Fruit fly (Drosophila melanogaster) S2 (cell line): Measurements from ENCODE around the gene sofe.

ENCODE experiments used
- CG8478 ChIP-seq: fragments of >200 bp; optimal IDR thresholded peaks from 2 replicates; lab custom pipeline; 2018
- CTCF ChIP-seq, 2 experiments: fragments of >200 bp; optimal IDR thresholded peaks; 2 replicates each; lab custom pipeline; 2018

Gene sofe

DNA sequence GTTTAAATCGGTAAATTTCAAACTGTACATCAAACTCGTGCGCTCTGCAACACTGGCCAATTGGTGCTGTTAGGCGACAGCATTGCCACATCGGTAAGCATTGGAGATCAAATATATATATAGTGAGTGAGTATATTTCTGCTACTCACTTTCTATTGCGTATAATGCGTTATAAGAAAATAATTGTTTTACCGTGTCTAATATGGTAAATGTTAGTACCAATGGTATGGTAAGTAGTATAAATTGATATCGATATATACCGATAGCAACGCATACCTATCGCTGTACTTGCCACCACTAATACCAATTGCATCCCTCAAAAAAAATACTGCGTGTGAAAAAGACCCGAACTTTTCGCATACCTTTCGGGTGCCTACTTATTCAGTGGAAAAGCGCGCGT is at the start of gene sofe, which contains the start of gene CG2186:
Gene sofe, minus strand, starts transcription at position 38 of the 400 bp plus-strand sequence.
Gene CG2186, plus strand, starts transcription at position 280 of the 400 bp plus-strand sequence.
- TF ChIP-seq CG8478 (lab: Kevin White, UChicago) = no peak
- TF ChIP-seq CTCF (optimal IDR thresholded peaks at IDR 0.05; lab: Kevin White, UChicago) = peak in 1 of 2 experiments; percentile 23

DNA sequence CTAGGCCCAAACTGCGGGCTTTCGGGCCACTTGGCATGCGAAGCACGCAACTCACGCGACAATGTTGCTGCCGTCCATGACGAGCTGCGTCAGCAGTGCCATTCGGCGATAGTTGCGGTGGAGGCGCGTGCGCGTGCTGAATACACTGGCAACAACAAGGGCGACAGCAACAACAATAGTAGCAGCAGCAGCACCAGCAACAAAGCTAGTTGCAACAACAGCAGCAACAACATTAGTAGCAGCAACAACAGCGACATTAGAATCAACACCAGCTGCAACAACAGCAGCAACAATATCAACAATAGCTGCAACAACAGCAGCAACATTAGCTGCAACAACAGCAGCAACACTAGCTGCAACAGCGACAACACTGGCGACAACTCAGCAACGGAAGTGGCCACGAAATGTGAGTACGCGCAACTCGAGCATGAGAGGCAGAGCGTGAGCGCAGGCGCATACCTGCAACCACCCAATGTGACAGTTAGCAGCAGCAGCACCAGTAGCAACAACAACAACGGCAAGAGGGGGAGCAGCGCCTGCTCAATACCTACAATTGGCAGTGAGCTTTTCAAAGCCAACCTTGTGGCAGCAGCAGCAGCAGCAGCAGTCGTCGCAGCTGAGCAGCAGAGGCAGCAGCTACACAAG is 49.1 kb upstream of the sofe start:
- TF ChIP-seq CG8478 (lab: Kevin White, UChicago) (no peak), CTCF (optimal IDR thresholded peaks at IDR 0.05; lab: Kevin White, UChicago) (no peak)

DNA sequence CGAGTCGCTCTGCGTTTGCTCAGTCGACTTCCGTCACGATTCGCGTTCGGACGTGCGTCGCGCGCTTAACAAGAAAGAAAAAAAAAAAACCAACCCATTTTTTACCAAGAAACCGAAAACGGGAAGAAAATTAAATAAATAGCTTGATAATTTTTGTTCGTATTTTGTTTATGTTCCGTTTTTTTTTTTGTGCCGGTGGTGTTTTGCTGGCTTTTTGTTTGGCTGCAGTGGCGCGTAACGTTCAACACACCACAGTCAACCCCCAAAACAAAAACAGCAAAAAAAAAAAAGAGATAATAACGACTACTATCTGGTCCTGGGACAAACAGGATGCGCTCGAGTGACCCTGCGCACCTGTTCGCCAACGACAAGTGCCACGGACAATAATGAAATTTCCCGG is 48.3 kb upstream of the sofe start, which contains the start of gene CG43901:
Gene CG43901, plus strand, starts transcription at position 301 of the 400 bp plus-strand sequence.
- TF ChIP-seq CTCF (optimal IDR thresholded peaks at IDR 0.05; lab: Kevin White, UChicago) (no peak), CG8478 (lab: Kevin White, UChicago) (no peak)

DNA sequence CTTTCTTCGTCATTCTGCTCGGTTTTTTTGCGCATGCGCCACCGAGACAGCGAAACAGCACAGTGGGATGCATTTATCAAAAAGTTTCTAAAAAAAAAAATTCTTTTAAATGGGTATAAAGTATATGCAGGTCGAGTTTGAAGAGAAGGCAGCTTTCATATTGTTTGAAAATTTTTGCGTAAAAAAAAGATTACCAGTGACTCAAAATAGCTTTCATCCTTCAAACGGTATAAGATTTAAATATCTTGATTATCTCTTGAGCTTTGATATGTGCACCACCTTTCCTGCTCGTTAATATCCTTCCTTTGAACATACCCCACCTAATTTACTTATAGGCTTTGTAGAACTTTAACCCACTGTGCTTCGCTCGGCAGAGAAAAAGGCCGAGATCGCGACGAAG is 47.8 kb upstream of the sofe start:
- no peak for TF ChIP-seq CG8478 (lab: Kevin White, UChicago)
- no peak for TF ChIP-seq CTCF (optimal IDR thresholded peaks at IDR 0.05; lab: Kevin White, UChicago)

DNA sequence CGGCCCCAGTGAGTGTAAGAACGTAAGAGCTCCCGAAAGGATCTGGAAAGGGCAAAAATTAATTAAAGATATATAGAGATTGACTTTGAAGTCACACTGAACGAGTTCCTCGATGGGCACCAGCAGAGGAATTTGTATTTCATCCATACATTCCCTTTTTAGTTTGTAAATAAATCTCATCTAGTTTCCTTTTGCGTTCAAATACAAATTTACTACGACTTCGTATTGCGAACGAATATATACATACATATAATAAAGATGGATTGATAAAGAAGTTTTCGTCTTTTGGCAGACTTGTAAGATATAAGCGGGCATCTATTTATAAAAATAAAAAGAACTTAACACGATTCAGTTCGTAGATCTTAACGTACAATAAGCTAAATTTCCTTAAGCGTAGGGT is 42.5 kb upstream of the sofe start, which contains the start of gene CG15208:
Gene CG15208, plus strand, starts transcription at position 301 of the 400 bp plus-strand sequence.
- no peak for TF ChIP-seq CTCF (optimal IDR thresholded peaks at IDR 0.05; lab: Kevin White, UChicago)
- no peak for TF ChIP-seq CG8478 (lab: Kevin White, UChicago)

DNA sequence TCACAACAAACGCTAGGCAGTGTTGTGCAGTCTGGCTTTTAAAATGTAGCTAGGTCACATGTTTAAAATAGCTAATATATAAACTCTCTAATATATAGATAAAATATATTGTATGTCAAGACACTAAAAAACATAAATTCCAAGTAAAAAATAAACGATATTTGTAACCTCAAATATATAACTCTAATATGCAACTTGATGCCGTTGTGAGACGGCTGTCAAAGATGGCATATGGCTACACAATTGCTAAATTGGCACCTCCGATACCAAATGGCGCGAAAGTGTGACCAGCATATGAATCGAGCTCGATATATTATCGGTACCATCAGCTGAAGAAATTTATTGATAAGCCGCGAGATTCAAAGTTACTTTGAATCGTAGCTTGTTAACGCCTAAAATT is 42.0 kb upstream of the sofe start, which contains the start of gene CG1582:
Gene CG1582, minus strand, starts transcription at position 71 of the 400 bp plus-strand sequence.
- TF ChIP-seq CG8478 (lab: Kevin White, UChicago) (no peak), CTCF (optimal IDR thresholded peaks at IDR 0.05; lab: Kevin White, UChicago) (no peak)

DNA sequence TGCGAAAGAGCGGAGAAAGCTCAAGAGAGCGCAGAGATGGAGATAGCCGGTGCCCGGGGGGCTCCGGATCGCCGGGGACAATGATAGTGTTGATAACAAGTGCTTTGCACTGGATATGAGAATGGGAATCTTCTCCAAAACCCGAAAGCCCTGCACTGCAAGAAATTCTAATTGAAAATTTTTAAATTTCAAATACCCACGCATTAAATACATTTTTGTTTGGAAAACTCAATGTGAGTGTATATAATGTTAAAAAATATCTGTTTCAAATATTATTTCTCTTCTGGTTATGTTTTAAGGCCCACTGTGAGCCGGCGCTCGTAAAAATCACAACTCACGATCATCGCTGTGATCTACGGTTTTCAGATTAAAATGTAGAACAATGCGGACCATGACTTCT is 36.0 kb upstream of the sofe start:
- no peak for TF ChIP-seq CG8478 (lab: Kevin White, UChicago)
- TF ChIP-seq CTCF (optimal IDR thresholded peaks at IDR 0.05; lab: Kevin White, UChicago) = no peak

DNA sequence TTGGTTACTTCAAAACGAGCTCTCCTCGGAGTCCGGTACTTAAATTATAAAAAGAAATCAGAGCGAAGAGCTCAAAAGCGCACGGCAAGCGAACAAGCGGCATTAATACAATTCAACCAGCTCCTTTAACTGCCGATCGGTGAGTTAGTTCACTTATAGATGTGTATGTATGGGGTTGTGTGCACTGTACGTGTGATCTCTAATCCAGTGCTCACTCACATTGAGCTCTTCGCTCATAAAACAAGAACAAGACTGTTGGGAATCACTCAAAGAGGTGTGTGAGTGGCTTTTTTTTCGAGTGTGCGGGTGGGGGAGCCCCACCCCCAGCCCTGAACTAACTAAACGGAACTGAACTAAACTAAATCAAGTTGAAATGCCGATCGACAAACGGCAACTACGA is 33.9 kb upstream of the sofe start, which contains the start of gene Ork1:
Gene Ork1, minus strand, starts transcription at position 101 of the 400 bp plus-strand sequence.
- TF ChIP-seq CTCF (optimal IDR thresholded peaks at IDR 0.05; lab: Kevin White, UChicago) = no peak
- TF ChIP-seq CG8478 (lab: Kevin White, UChicago) = no peak

DNA sequence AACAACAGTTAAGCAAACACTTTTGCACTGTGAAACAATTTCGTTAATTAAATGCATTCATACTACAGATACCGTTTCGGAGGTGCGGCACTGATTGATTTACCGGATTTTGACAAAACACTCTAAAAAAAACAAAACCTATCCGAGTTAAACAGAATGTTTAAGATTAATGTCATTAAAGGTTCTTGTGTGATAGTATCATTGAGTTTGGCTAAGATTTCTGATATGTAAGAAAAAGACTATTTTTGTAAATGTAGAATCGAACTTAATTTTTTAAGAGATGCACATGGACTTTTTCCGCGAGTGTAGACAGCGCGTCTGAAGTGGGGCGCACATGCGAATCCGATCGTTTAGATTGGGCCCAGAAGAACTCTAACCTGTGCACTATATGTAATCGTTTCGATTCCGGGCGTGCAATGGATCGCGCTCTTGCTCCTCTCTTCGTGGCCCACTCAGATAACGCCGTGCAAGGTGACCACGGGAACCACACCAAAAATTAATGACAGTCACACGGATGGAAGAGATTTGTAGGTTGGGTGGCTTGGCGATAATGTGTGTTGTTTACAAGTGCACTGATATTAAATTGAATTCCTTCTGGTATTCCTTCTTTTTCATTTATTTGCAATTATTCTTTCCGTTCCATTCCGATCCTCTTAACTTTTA is 32.9 kb upstream of the sofe start:
- TF ChIP-seq CG8478 (lab: Kevin White, UChicago) (no peak), CTCF (optimal IDR thresholded peaks at IDR 0.05; lab: Kevin White, UChicago) (no peak)

DNA sequence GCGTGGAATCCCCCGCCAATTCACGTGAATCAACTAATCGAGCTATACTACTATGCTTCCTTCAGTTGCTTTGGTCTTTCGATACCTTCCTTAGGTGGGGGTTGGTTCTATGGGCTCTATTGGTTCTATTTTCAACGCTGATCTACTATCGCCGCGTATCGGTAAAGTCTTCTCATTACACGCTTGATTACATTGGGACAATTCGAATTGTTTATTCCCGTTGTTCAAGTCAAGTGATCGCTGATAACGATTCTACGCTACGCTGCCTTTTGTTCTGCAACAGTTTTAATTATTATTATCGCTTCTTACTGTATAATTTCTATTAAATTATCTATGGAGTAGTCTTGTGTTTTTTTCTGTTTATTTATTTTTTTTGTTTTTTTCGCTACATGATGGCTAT is 30.4 kb upstream of the sofe start:
- TF ChIP-seq CG8478 (lab: Kevin White, UChicago) (no peak), CTCF (optimal IDR thresholded peaks at IDR 0.05; lab: Kevin White, UChicago) (no peak)

DNA sequence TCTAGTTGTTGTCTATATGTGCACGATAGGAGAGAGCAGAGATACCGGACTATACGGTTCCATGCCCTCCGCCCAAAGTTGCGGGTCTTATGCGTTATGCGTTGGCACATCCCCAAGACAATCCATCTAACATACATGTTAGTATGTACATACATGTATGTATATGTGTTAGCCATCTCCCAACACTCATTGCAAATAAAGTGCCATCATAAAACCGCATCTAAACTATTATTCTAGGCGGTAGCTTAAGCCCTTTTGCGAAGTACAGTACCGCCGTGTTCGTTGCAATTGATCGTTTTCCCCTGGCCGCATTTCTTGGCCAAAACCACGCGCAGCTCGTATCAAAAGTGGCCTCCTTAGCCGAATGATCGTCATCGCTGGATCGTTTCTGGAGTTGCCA is 29.2 kb upstream of the sofe start:
- no peak for TF ChIP-seq CTCF (optimal IDR thresholded peaks at IDR 0.05; lab: Kevin White, UChicago)
- TF ChIP-seq CG8478 (lab: Kevin White, UChicago) = no peak

DNA sequence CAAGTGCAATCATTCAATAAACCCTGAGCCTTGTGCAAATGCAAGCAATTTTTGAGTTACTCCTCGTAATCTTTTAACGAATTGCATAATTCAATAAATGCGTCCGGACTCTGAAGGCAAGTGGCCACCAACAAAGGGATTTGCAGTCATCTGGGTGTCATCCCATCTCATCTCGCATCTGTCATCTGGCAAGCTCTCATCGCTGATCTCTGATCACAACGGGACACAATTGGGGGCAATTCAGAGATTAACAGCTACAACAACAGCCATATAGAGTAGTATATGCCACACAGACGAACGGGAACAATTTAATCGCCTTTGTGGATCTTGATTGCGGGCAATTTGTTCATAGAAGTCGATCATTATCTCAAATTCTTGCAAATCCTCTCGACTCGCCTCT is 26.5 kb upstream of the sofe start:
- TF ChIP-seq CTCF (optimal IDR thresholded peaks at IDR 0.05; lab: Kevin White, UChicago) (no peak), CG8478 (lab: Kevin White, UChicago) (no peak)

DNA sequence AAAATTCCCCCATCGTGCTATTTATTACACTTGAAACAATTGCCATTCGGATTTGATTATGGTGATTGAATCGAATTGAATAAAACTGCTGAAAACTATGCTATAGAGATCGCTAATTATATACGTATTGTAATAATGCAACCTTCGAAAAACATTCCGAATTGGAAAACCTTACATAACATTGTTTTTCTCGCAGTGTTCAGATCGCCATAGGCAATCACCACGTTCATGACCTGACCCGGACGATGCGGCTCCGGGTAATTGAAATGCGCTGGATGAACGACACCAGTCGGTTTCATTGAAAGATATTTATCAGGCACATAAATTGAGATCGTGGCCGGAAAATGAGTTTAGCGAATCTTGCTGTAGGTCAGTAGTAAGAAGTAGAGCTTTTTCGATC is 25.6 kb upstream of the sofe start:
- TF ChIP-seq CTCF (optimal IDR thresholded peaks at IDR 0.05; lab: Kevin White, UChicago) (no peak), CG8478 (lab: Kevin White, UChicago) (no peak)

DNA sequence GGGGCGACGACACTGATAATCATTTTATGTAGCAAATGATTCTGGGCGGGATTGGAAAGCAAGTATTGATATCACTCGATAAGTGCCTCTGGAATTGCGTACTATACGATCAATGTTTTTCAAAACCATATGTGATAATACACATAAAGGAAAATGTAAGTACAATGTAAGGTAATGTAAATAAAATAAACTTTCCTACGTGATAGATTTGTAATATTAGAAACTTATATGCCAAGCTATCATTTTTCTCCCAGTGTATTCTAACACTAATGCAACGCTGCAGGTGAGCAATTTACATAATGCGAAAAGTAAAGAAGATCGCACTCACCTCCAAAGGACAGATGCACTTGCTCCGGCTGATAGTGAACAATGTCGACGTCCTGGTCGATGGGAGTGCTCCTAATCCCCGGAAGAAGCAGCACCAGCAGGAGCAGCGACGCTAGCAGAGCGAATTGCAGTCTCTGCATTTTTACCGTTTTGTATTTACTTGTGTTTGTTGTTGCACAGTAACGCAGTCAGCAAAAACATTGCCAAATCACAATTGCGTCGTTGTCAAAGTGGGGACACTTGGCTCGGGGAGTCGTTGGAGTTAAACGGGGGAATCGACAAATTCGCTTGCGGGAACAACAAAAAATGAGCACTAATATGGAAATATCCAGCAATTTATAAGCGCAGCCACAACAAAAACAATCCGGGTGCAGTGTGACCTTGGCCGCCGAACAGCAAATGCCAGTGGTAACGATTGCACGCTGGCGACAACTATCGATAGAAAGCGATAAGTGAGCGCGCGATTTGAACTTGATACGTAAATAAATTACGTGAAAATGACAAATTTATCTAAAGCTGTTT is 20.1 kb upstream of the sofe start, which contains the start of gene CG1637:
Gene CG1637, minus strand, starts transcription at position 807 of the 849 bp plus-strand sequence.
- TF ChIP-seq CTCF (optimal IDR thresholded peaks at IDR 0.05; lab: Kevin White, UChicago) (no peak), CG8478 (lab: Kevin White, UChicago) (no peak)
